Fruit fly (Drosophila melanogaster) whole organism, embryonic: ENCODE results near the gene CG14229.

Experiments used
- Ada2b ChIP-seq: fragments of 200-800 bp; sonication (Bioruptor generic); IDR thresholded peaks from 2 replicates; pipeline ENCODE4 v1.3.6; 2022; ENCODE audit warnings: missing biosample characterization, missing genetic modification characterization
- Blimp-1 ChIP-seq: fragments of 200-800 bp; sonication (Bioruptor generic); optimal IDR thresholded peaks from 3 replicates; lab custom pipeline; 2018; ENCODE audit warnings: missing biosample characterization, missing genetic modification characterization, mild to moderate bottlenecking, moderate library complexity, missing genetic modification reagents
- CG10147 ChIP-seq: fragments of 200-800 bp; sonication (Bioruptor generic); optimal IDR thresholded peaks from 2 replicates; lab custom pipeline; 2019; ENCODE audit warnings: missing biosample characterization, mild to moderate bottlenecking, missing genetic modification characterization, moderate library complexity
- CG10654 ChIP-seq: fragments of 200-800 bp; sonication (Bioruptor generic); optimal IDR thresholded peaks from 2 replicates; lab custom pipeline; 2016; ENCODE audit warnings: missing biosample characterization, missing genetic modification characterization
- CG11560 ChIP-seq: fragments of 200-800 bp; sonication (Bioruptor generic); IDR thresholded peaks from 3 replicates; pipeline ENCODE4 v1.3.6; 2022; ENCODE audit warnings: missing biosample characterization, missing genetic modification characterization
- CG12071 ChIP-seq: fragments of 200-800 bp; sonication (Bioruptor generic); optimal IDR thresholded peaks from 3 replicates; lab custom pipeline; 2018; ENCODE audit warnings: missing biosample characterization, mild to moderate bottlenecking, missing genetic modification characterization
- CG12942 ChIP-seq: fragments of 200-800 bp; sonication (Bioruptor generic); optimal IDR thresholded peaks from 3 replicates; lab custom pipeline; 2016; ENCODE audit warnings: missing biosample characterization, missing genetic modification characterization
- CG13296 ChIP-seq: fragments of 200-800 bp; sonication (Bioruptor generic); optimal IDR thresholded peaks from 3 replicates; lab custom pipeline; 2018; ENCODE audit warnings: missing biosample characterization, mild to moderate bottlenecking, missing genetic modification characterization
- CG13424 ChIP-seq: fragments of 200-800 bp; sonication (Bioruptor generic); optimal IDR thresholded peaks from 2 replicates; lab custom pipeline; 2019; ENCODE audit warnings: missing biosample characterization, mild to moderate bottlenecking, missing genetic modification characterization, moderate library complexity
- CG15073 ChIP-seq: fragments of 200-800 bp; sonication (Bioruptor generic); optimal IDR thresholded peaks from 2 replicates; lab custom pipeline; 2016; ENCODE audit warnings: missing biosample characterization, missing genetic modification characterization
- CG18619 ChIP-seq: fragments of 200-800 bp; sonication (Bioruptor generic); optimal IDR thresholded peaks from 3 replicates; lab custom pipeline; 2017; ENCODE audit warnings: missing biosample characterization, mild to moderate bottlenecking, missing genetic modification characterization
- CG2199 ChIP-seq: fragments of 200-800 bp; sonication (Bioruptor generic); IDR thresholded peaks from 3 replicates; pipeline ENCODE4 v1.3.6; 2022; ENCODE audit warnings: missing biosample characterization, missing genetic modification characterization
- CG2889 ChIP-seq: fragments of 200-800 bp; sonication (Bioruptor generic); IDR thresholded peaks from 3 replicates; pipeline ENCODE4 v1.3.6; 2022; ENCODE audit warnings: missing biosample characterization, missing genetic modification characterization
- CG3163 ChIP-seq: fragments of 200-800 bp; sonication (Bioruptor generic); optimal IDR thresholded peaks from 3 replicates; lab custom pipeline; 2016; ENCODE audit warnings: missing biosample characterization, missing genetic modification characterization
- CG34224 ChIP-seq: fragments of 200-800 bp; sonication (Bioruptor generic); IDR thresholded peaks from 3 replicates; pipeline ENCODE4 v1.3.6; 2022; ENCODE audit warnings: missing biosample characterization, missing genetic modification characterization; ENCODE audit not compliant: partially characterized antibody
- CG42726 ChIP-seq: fragments of 200-800 bp; sonication (Bioruptor generic); IDR thresholded peaks from 2 replicates; pipeline ENCODE4 v1.3.6; 2022; ENCODE audit warnings: missing biosample characterization, missing genetic modification characterization; ENCODE audit not compliant: partially characterized antibody
- CG43689 ChIP-seq: fragments of 200-800 bp; sonication (Bioruptor generic); IDR thresholded peaks from 2 replicates; pipeline ENCODE4 v1.3.6; 2022; ENCODE audit warnings: missing biosample characterization, missing genetic modification characterization
- CG4404 ChIP-seq: fragments of 200-800 bp; sonication (Bioruptor generic); IDR thresholded peaks from 2 replicates; pipeline ENCODE4 v1.3.6; 2022; ENCODE audit warnings: missing biosample characterization, missing genetic modification characterization
- CG6854 ChIP-seq: fragments of 200-800 bp; sonication (Bioruptor generic); optimal IDR thresholded peaks from 3 replicates; lab custom pipeline; 2017; ENCODE audit warnings: missing biosample characterization, mild to moderate bottlenecking, missing genetic modification characterization
- CG7839 ChIP-seq: fragments of 200-800 bp; sonication (Bioruptor generic); optimal IDR thresholded peaks from 3 replicates; lab custom pipeline; 2018; ENCODE audit warnings: missing biosample characterization, mild to moderate bottlenecking, missing genetic modification characterization, moderate library complexity
- CG8359 ChIP-seq: fragments of 200-800 bp; sonication (Bioruptor generic); optimal IDR thresholded peaks from 2 replicates; lab custom pipeline; 2017; ENCODE audit warnings: missing biosample characterization, mild to moderate bottlenecking, missing genetic modification characterization, borderline replicate concordance
- CG8765 ChIP-seq: fragments of 200-800 bp; sonication (Bioruptor generic); IDR thresholded peaks from 2 replicates; pipeline ENCODE4 v1.3.6; 2022; ENCODE audit warnings: missing biosample characterization, missing genetic modification characterization
- CTCF ChIP-seq: fragments of 200-800 bp; sonication (Bioruptor generic); optimal IDR thresholded peaks from 2 replicates; lab custom pipeline; 2017; ENCODE audit warnings: missing biosample characterization, mild to moderate bottlenecking, missing genetic modification characterization, moderate library complexity
- Dip2 ChIP-seq: fragments of 200-800 bp; sonication (Bioruptor generic); IDR thresholded peaks from 2 replicates; pipeline ENCODE4 v1.3.6; 2022; ENCODE audit warnings: missing biosample characterization, missing genetic modification characterization
- Drgx ChIP-seq: fragments of 200-800 bp; sonication (Bioruptor generic); IDR thresholded peaks from 2 replicates; pipeline ENCODE4 v1.3.6; 2022; ENCODE audit warnings: missing biosample characterization, missing genetic modification characterization
- HLH4C ChIP-seq: fragments of 200-800 bp; sonication (Bioruptor generic); IDR thresholded peaks from 3 replicates; pipeline ENCODE4 v1.3.6; 2022; ENCODE audit warnings: missing biosample characterization, missing genetic modification characterization; ENCODE audit not compliant: partially characterized antibody
- HmgZ ChIP-seq: fragments of 200-800 bp; sonication (Bioruptor generic); optimal IDR thresholded peaks from 2 replicates; lab custom pipeline; 2018; ENCODE audit warnings: missing biosample characterization, mild to moderate bottlenecking, missing genetic modification characterization
- Kr ChIP-seq: fragments of 200-800 bp; sonication (Bioruptor generic); optimal IDR thresholded peaks from 2 replicates; lab custom pipeline; 2017; ENCODE audit warnings: missing biosample characterization, mild to moderate bottlenecking, missing genetic modification characterization
- Nf-YC ChIP-seq: fragments of 200-800 bp; optimal IDR thresholded peaks from 3 replicates; lab custom pipeline; 2019; ENCODE audit warnings: missing biosample characterization, mild to moderate bottlenecking, missing genetic modification characterization, moderate library complexity
- Pdp1 ChIP-seq, 2 experiments: fragments of 200-800 bp; sonication (Bioruptor generic); optimal IDR thresholded peaks; 3 replicates each; lab custom pipeline; 2016; ENCODE audit warnings: missing biosample characterization in 2 of 2, missing genetic modification characterization in 2 of 2, mild to moderate bottlenecking in 1 of 2, moderate library complexity in 1 of 2
- Stat92E ChIP-seq, 3 experiments: fragments of >200 bp in 2 of 3; fragments of 200-800 bp in 1 of 3; sonication (Bioruptor generic) in 1 of 3; optimal IDR thresholded peaks; 2 replicates each; lab custom pipeline; 2017 to 2019; ENCODE audit warnings: missing biosample characterization in 3 of 3, missing genetic modification characterization in 3 of 3, mild to moderate bottlenecking in 1 of 3, moderate library complexity in 1 of 3
- TFAM ChIP-seq: fragments of 200-800 bp; sonication (Bioruptor generic); optimal IDR thresholded peaks from 2 replicates; lab custom pipeline; 2017; ENCODE audit warnings: missing biosample characterization, missing genetic modification characterization, inconsistent platforms
- Xrp1 ChIP-seq: fragments of 200-800 bp; sonication (Bioruptor generic); IDR thresholded peaks from 2 replicates; pipeline ENCODE4 v1.3.6; 2022; ENCODE audit warnings: missing biosample characterization, missing genetic modification characterization
- ato ChIP-seq: fragments of 200-800 bp; sonication (Bioruptor generic); IDR thresholded peaks from 2 replicates; pipeline ENCODE4 v1.3.6; 2022; ENCODE audit warnings: missing biosample characterization, missing genetic modification characterization; ENCODE audit not compliant: partially characterized antibody
- cad ChIP-seq: fragments of >200 bp; optimal IDR thresholded peaks from 2 replicates; lab custom pipeline; 2017; ENCODE audit warnings: missing biosample characterization, missing genetic modification characterization
- emc ChIP-seq: fragments of 200-800 bp; sonication (Bioruptor generic); optimal IDR thresholded peaks from 2 replicates; lab custom pipeline; 2016; ENCODE audit warnings: missing biosample characterization, missing genetic modification characterization
- en ChIP-seq: fragments of 200-800 bp; sonication (Bioruptor generic); optimal IDR thresholded peaks from 2 replicates; lab custom pipeline; 2016; ENCODE audit warnings: missing biosample characterization, missing genetic modification characterization
- gce ChIP-seq: fragments of 200-800 bp; sonication (Bioruptor generic); IDR thresholded peaks from 3 replicates; pipeline ENCODE4 v1.3.6; 2022; ENCODE audit warnings: missing biosample characterization, missing genetic modification characterization
- mld ChIP-seq: fragments of 200-800 bp; sonication (Bioruptor generic); IDR thresholded peaks from 3 replicates; pipeline ENCODE4 v1.3.6; 2022; ENCODE audit warnings: missing biosample characterization, missing genetic modification characterization; ENCODE audit not compliant: partially characterized antibody
- nom ChIP-seq: fragments of 200-800 bp; sonication (Bioruptor generic); optimal IDR thresholded peaks from 2 replicates; lab custom pipeline; 2017; ENCODE audit warnings: missing biosample characterization, missing genetic modification characterization, mild to moderate bottlenecking, moderate library complexity, missing genetic modification reagents
- phol ChIP-seq: fragments of 200-800 bp; sonication (Bioruptor generic); optimal IDR thresholded peaks from 3 replicates; lab custom pipeline; 2018; ENCODE audit warnings: missing biosample characterization, mild to moderate bottlenecking, missing genetic modification characterization, moderate library complexity
- run ChIP-seq: fragments of 200-800 bp; sonication (Bioruptor generic); optimal IDR thresholded peaks from 3 replicates; lab custom pipeline; 2018; ENCODE audit warnings: missing biosample characterization, mild to moderate bottlenecking, missing genetic modification characterization
- scrt ChIP-seq: fragments of 200-800 bp; sonication (Bioruptor generic); optimal IDR thresholded peaks from 2 replicates; lab custom pipeline; 2018; ENCODE audit warnings: missing biosample characterization, mild to moderate bottlenecking, missing genetic modification characterization, moderate library complexity
- sd ChIP-seq: fragments of 200-800 bp; sonication (Bioruptor generic); optimal IDR thresholded peaks from 3 replicates; lab custom pipeline; 2018; ENCODE audit warnings: missing biosample characterization, mild to moderate bottlenecking, missing genetic modification characterization, moderate library complexity
- sna ChIP-seq: fragments of 200-800 bp; sonication (Bioruptor generic); IDR thresholded peaks from 2 replicates; pipeline ENCODE4 v1.3.6; 2022; ENCODE audit warnings: missing biosample characterization, missing genetic modification characterization; ENCODE audit not compliant: partially characterized antibody
- ssp ChIP-seq: fragments of 200-800 bp; sonication (Bioruptor generic); IDR thresholded peaks from 2 replicates; pipeline ENCODE4 v1.3.6; 2022; ENCODE audit warnings: missing biosample characterization, missing genetic modification characterization
- vfl ChIP-seq: fragments of 200-800 bp; sonication (Bioruptor generic); optimal IDR thresholded peaks from 2 replicates; lab custom pipeline; 2016; ENCODE audit warnings: missing biosample characterization, missing genetic modification characterization
- yki ChIP-seq: fragments of >200 bp; optimal IDR thresholded peaks from 3 replicates; lab custom pipeline; 2018
- zfh1 ChIP-seq: fragments of 200-800 bp; sonication (Bioruptor generic); IDR thresholded peaks from 3 replicates; pipeline ENCODE4 v1.3.6; 2022; ENCODE audit warnings: missing biosample characterization, missing genetic modification characterization

CG14229 gene

dm6 chrX:19717988-19718973, 23.2 kb upstream of the CG14229 start, which contains the start of gene CG12531 (continued):
- TF ChIP-seq CG10147 (GFP tag; lab: Kevin White, UChicago): no peak
- no peak for TF ChIP-seq CG13424 (tag; lab: Kevin White, UChicago)
- no peak for TF ChIP-seq Xrp1 (GFP tag; lab: Robert Waterston, UW)
- TF ChIP-seq CG43689 (GFP tag; lab: Robert Waterston, UW): no peak
- peak; percentile 7 for TF ChIP-seq yki (lab: Kevin White, UChicago)
- TF ChIP-seq HmgZ (tag; lab: Kevin White, UChicago): no peak
- no peak for TF ChIP-seq CG12942 (GFP tag; lab: Kevin White, UChicago)
- no peak for TF ChIP-seq ssp (GFP tag; lab: Robert Waterston, UW)
- no peak for TF ChIP-seq Drgx
- no peak for TF ChIP-seq CG34224 (GFP tag; lab: Robert Waterston, UW)
- TF ChIP-seq Blimp-1 (GFP tag; lab: Kevin White, UChicago): no peak
- TF ChIP-seq emc (GFP tag; lab: Kevin White, UChicago): no peak
- TF ChIP-seq zfh1 (GFP tag; lab: Robert Waterston, UW): no peak
- TF ChIP-seq CG8765 (GFP tag; lab: Robert Waterston, UW): no peak
- TF ChIP-seq CG2889 (GFP tag; lab: Robert Waterston, UW): no peak
- TF ChIP-seq vfl: no peak
- no peak for TF ChIP-seq CG11560
- TF ChIP-seq CG4404: no peak
- TF ChIP-seq sd (tag; lab: Kevin White, UChicago): no peak
- no peak for TF ChIP-seq mld (GFP tag; lab: Robert Waterston, UW)
- TF ChIP-seq HLH4C (GFP tag; lab: Robert Waterston, UW): no peak
- TF ChIP-seq CG18619 (GFP tag; lab: Kevin White, UChicago): no peak
- TF ChIP-seq sna (GFP tag; lab: Robert Waterston, UW): no peak
- TF ChIP-seq Kr (GFP tag; lab: Kevin White, UChicago): no peak
- peak in 1 of 2 experiments; percentile 57 for TF ChIP-seq Pdp1 (GFP tag; optimal IDR thresholded peaks at IDR 0.05; lab: Kevin White, UChicago)
- no peak for TF ChIP-seq CG8359
- no peak for TF ChIP-seq Ada2b (GFP tag; lab: Robert Waterston, UW)
- no peak for TF ChIP-seq CG13296 (GFP tag; lab: Kevin White, UChicago)
- no peak for TF ChIP-seq CG7839 (tag; lab: Kevin White, UChicago)
- TF ChIP-seq CG12071: no peak
- no peak for TF ChIP-seq CG6854 (GFP tag; lab: Kevin White, UChicago)
- no peak for TF ChIP-seq en (GFP tag; lab: Kevin White, UChicago)
- TF ChIP-seq phol (tag; lab: Kevin White, UChicago): no peak
- no peak for TF ChIP-seq run (tag; lab: Kevin White, UChicago)
- no peak for TF ChIP-seq CG10654 (GFP tag; lab: Kevin White, UChicago)
- no peak for TF ChIP-seq ato (GFP tag; lab: Robert Waterston, UW)
- TF ChIP-seq cad (GFP tag; lab: Kevin White, UChicago): no peak
- no peak for TF ChIP-seq CG15073 (GFP tag; lab: Kevin White, UChicago)
- no peak for TF ChIP-seq CG2199 (GFP tag; lab: Robert Waterston, UW)
- TF ChIP-seq nom (GFP tag; lab: Kevin White, UChicago): no peak
- peak; percentile 89 for TF ChIP-seq CTCF
- TF ChIP-seq Dip2 (GFP tag; lab: Robert Waterston, UW): no peak
- no peak for TF ChIP-seq Stat92E (GFP tag; optimal IDR thresholded peaks at IDR 0.05; lab: Kevin White, UChicago)
- no peak for TF ChIP-seq TFAM (GFP tag; lab: Kevin White, UChicago)
- TF ChIP-seq gce: no peak
- TF ChIP-seq CG3163 (GFP tag; lab: Kevin White, UChicago): no peak
- TF ChIP-seq Nf-YC (tag; lab: Kevin White, UChicago): no peak
- peak; percentile 50 for TF ChIP-seq scrt (GFP tag; lab: Kevin White, UChicago)
- no peak for TF ChIP-seq CG42726 (GFP tag; lab: Robert Waterston, UW)
